Worm (Caenorhabditis elegans) whole organism, midembryonic: Measurements from ENCODE around the gene alg-1.

ENCODE experiments used
- T22C8.4 ChIP-seq: fragments of 200-800 bp; sonication (Bioruptor generic); IDR thresholded peaks from 2 replicates; pipeline ENCODE4 v1.3.6; 2022; ENCODE audit warnings: missing genetic modification characterization, missing compliant biosample characterization
- flt-1 ChIP-seq: fragments of 200-800 bp; sonication (Bioruptor generic); IDR thresholded peaks from 2 replicates; pipeline ENCODE4 v1.3.6; 2022; ENCODE audit warnings: missing genetic modification characterization, missing compliant biosample characterization
- med-1 ChIP-seq: sonication (generic microtip); optimal IDR thresholded peaks from 2 replicates; lab custom pipeline; 2017; ENCODE audit warnings: missing genetic modification characterization, mild to moderate bottlenecking, missing compliant biosample characterization, antibody characterized with exemption, missing genetic modification reagents; ENCODE audit not compliant: insufficient read depth

- TF ChIP-seq med-1 (GFP tag; lab: Kevin White, UChicago) = no peak
- TF ChIP-seq flt-1 (GFP tag; lab: Robert Waterston, UW) = no peak
- TF ChIP-seq T22C8.4 (GFP tag; lab: Robert Waterston, UW) = no peak
These were observed 4.7 kb upstream of the alg-1 start for ce11 chrX:13944184-13944583.
